Worm (Caenorhabditis elegans): ENCODE results near the gene F13B6.1.
A peak's percentile ranks its signal among the peaks of the same experiment; 100 is the strongest.

The F13B6.1 gene

ce11 chrIV:7451345-7451744, 5.0 kb upstream of the F13B6.1 start, which contains the start of gene tes-1:
Gene tes-1, minus strand, starts transcription at chrIV:7451445.
- TF ChIP-seq M03D4.4 (tag; optimal IDR thresholded peaks at IDR 0.05) (no peak), bed-3 (GFP tag; optimal IDR thresholded peaks at IDR 0.05) (no peak), nhr-12 (tag; optimal IDR thresholded peaks at IDR 0.05) (no peak), lsy-2 (tag; optimal IDR thresholded peaks at IDR 0.05) (no peak), ceh-39 (tag; optimal IDR thresholded peaks at IDR 0.05) (no peak)

- TF ChIP-seq bed-3 (GFP tag; optimal IDR thresholded peaks at IDR 0.05): no peak
- TF ChIP-seq ces-1 (GFP tag; optimal IDR thresholded peaks at IDR 0.05): peak; percentile 75
Measured at ce11 chrIV:7453661-7454159, 2.6 kb upstream of the F13B6.1 start.

DNA sequence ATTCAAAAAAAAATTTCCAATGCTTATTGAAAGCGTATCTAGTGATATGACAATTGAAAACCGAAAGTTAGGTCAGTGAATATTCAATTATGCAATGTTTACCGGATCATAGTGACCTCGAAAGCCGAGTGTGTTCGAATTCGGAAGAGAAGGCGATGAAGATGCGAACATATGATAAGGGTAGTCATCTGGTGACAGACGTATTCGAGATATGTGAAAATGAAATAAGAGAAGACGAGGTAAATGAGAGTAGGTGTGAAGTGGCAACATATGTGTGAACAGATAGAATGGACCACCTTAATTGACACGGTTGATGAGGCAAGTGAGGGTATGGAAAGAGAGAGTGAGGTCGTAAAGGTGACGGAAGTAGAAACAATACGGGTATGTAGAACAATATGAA, 1.4 kb upstream of the F13B6.1 start:
- no peak for TF ChIP-seq snpc-4 (tag; optimal IDR thresholded peaks at IDR 0.05)
- peak; percentile 34 for TF ChIP-seq lin-32 (GFP tag; optimal IDR thresholded peaks at IDR 0.05)
- peak; percentile 67 for TF ChIP-seq elt-1 (tag; optimal IDR thresholded peaks at IDR 0.05; ENCODE audit: borderline replicate concordance, insufficient read depth)
- peak; percentile 71 for TF ChIP-seq blmp-1 (tag; optimal IDR thresholded peaks at IDR 0.05)
- peak; percentile 80 for TF ChIP-seq nhr-2 (tag; optimal IDR thresholded peaks at IDR 0.05)
- TF ChIP-seq mab-5 (tag; optimal IDR thresholded peaks at IDR 0.05): no peak
- TF ChIP-seq drap-1 (GFP tag; optimal IDR thresholded peaks at IDR 0.05): no peak
- peak; percentile 53 for TF ChIP-seq ham-2 (GFP tag; optimal IDR thresholded peaks at IDR 0.05)

- TF ChIP-seq elt-3 (tag; optimal IDR thresholded peaks at IDR 0.05): no peak
- TF ChIP-seq pha-4 (tag; optimal IDR thresholded peaks at IDR 0.05): no peak
- no peak for TF ChIP-seq nhr-28 (tag; optimal IDR thresholded peaks at IDR 0.05)
- no peak for TF ChIP-seq drap-1 (GFP tag; optimal IDR thresholded peaks at IDR 0.05)
- no peak for TF ChIP-seq ztf-11 (tag; optimal IDR thresholded peaks at IDR 0.05)
- TF ChIP-seq mab-5 (tag; optimal IDR thresholded peaks at IDR 0.05): no peak
- TF ChIP-seq ham-2 (GFP tag; optimal IDR thresholded peaks at IDR 0.05): no peak
- TF ChIP-seq lsy-2 (tag; optimal IDR thresholded peaks at IDR 0.05): no peak
- TF ChIP-seq lin-32 (GFP tag; optimal IDR thresholded peaks at IDR 0.05): no peak
- TF ChIP-seq snpc-4 (tag; optimal IDR thresholded peaks at IDR 0.05): no peak
- no peak for TF ChIP-seq ceh-83 (GFP tag; optimal IDR thresholded peaks at IDR 0.05)
- no peak for TF ChIP-seq mls-2 (tag; optimal IDR thresholded peaks at IDR 0.05)
- TF ChIP-seq cnd-1 (tag; optimal IDR thresholded peaks at IDR 0.05): no peak
- no peak for TF ChIP-seq nhr-12 (tag; optimal IDR thresholded peaks at IDR 0.05)
- TF ChIP-seq ceh-43 (GFP tag; optimal IDR thresholded peaks at IDR 0.05): no peak
- no peak for TF ChIP-seq blmp-1 (tag; optimal IDR thresholded peaks at IDR 0.05)
Measured at ce11 chrIV:7460225-7460624, 3.9 kb downstream of the F13B6.1 start, which contains the start of gene F13B6.2. Gene F13B6.2, minus strand, starts transcription at chrIV:7460325.

- no peak for TF ChIP-seq flh-1 (GFP tag; optimal IDR thresholded peaks at IDR 0.05)
- TF ChIP-seq lsy-2 (tag; optimal IDR thresholded peaks at IDR 0.05): no peak
- TF ChIP-seq sptf-1 (tag; optimal IDR thresholded peaks at IDR 0.05): no peak
- TF ChIP-seq bed-3 (GFP tag; optimal IDR thresholded peaks at IDR 0.05): no peak
- TF ChIP-seq ceh-83 (GFP tag; optimal IDR thresholded peaks at IDR 0.05): no peak
- no peak for TF ChIP-seq lin-13 (tag; optimal IDR thresholded peaks at IDR 0.05)
- no peak for TF ChIP-seq snpc-4 (tag; optimal IDR thresholded peaks at IDR 0.05)
- no peak for TF ChIP-seq mls-2 (tag; optimal IDR thresholded peaks at IDR 0.05)
- TF ChIP-seq pha-4 (tag; optimal IDR thresholded peaks at IDR 0.05): no peak
Measured at ce11 chrIV:7465857-7466256, 9.5 kb downstream of the F13B6.1 start, which contains the start of gene F13B6.3. Gene F13B6.3, minus strand, starts transcription at chrIV:7465957.

ce11 chrIV:7467170-7467569, 10.8 kb downstream of the F13B6.1 start:
- TF ChIP-seq zip-8 (tag; optimal IDR thresholded peaks at IDR 0.05): no peak
- TF ChIP-seq nhr-2 (tag; optimal IDR thresholded peaks at IDR 0.05): no peak
- TF ChIP-seq lin-32 (GFP tag; optimal IDR thresholded peaks at IDR 0.05): no peak
- TF ChIP-seq elt-1 (tag; optimal IDR thresholded peaks at IDR 0.05; ENCODE audit: borderline replicate concordance, insufficient read depth): no peak
- no peak for TF ChIP-seq nhr-12 (tag; optimal IDR thresholded peaks at IDR 0.05)
- no peak for TF ChIP-seq M03D4.4 (tag; optimal IDR thresholded peaks at IDR 0.05)
- TF ChIP-seq sptf-1 (tag; optimal IDR thresholded peaks at IDR 0.05): no peak
- TF ChIP-seq blmp-1 (tag; optimal IDR thresholded peaks at IDR 0.05): no peak
- TF ChIP-seq flh-1 (GFP tag; optimal IDR thresholded peaks at IDR 0.05): no peak
- no peak for TF ChIP-seq ham-2 (GFP tag; optimal IDR thresholded peaks at IDR 0.05)
- TF ChIP-seq snpc-4 (tag; optimal IDR thresholded peaks at IDR 0.05): no peak
- no peak for TF ChIP-seq nhr-237 (tag; optimal IDR thresholded peaks at IDR 0.05)
- no peak for TF ChIP-seq ztf-11 (tag; optimal IDR thresholded peaks at IDR 0.05)
